Fruit fly (Drosophila melanogaster) whole organism, adult: ENCODE results near the gene TpnC25D.

Experiments
- CG11617 ChIP-seq: fragments of 200-800 bp; sonication (Bioruptor generic); optimal IDR thresholded peaks from 2 replicates; lab custom pipeline; 2017; ENCODE audit warnings: mild to moderate bottlenecking, missing biosample characterization, missing genetic modification reagents, missing genetic modification characterization
- CG12768 ChIP-seq: fragments of 200-800 bp; sonication (Bioruptor generic); optimal IDR thresholded peaks from 2 replicates; lab custom pipeline; 2017; ENCODE audit warnings: missing biosample characterization, missing genetic modification characterization, mild to moderate bottlenecking, moderate library complexity, missing genetic modification reagents
- CG14711 ChIP-seq: fragments of 200-800 bp; sonication (Bioruptor generic); optimal IDR thresholded peaks from 2 replicates; lab custom pipeline; 2018; ENCODE audit warnings: missing biosample characterization, mild to moderate bottlenecking, missing genetic modification characterization, moderate library complexity
- CG1620 ChIP-seq: fragments of 200-800 bp; sonication (Bioruptor generic); optimal IDR thresholded peaks from 2 replicates; lab custom pipeline; 2016; ENCODE audit warnings: missing biosample characterization, missing genetic modification characterization
- CG5204 ChIP-seq: fragments of 200-800 bp; sonication (Bioruptor generic); optimal IDR thresholded peaks from 2 replicates; lab custom pipeline; 2016; ENCODE audit warnings: missing biosample characterization, missing genetic modification characterization
- CG7045 ChIP-seq: fragments of 200-800 bp; sonication (Bioruptor generic); optimal IDR thresholded peaks from 2 replicates; lab custom pipeline; 2017; ENCODE audit warnings: missing biosample characterization, mild to moderate bottlenecking, missing genetic modification characterization
- CG7101 ChIP-seq: fragments of 200-800 bp; sonication (Bioruptor generic); optimal IDR thresholded peaks from 2 replicates; lab custom pipeline; 2018; ENCODE audit warnings: missing biosample characterization, mild to moderate bottlenecking, missing genetic modification characterization, moderate library complexity
- Clk ChIP-seq: fragments of 200-800 bp; sonication (Bioruptor generic); optimal IDR thresholded peaks from 2 replicates; lab custom pipeline; 2017; ENCODE audit warnings: missing biosample characterization, missing genetic modification characterization
- Crg-1 ChIP-seq: fragments of 200-800 bp; sonication (Bioruptor generic); optimal IDR thresholded peaks from 2 replicates; lab custom pipeline; 2016; ENCODE audit warnings: missing biosample characterization, missing genetic modification characterization
- Hr96 ChIP-seq: fragments of 200-800 bp; sonication (Bioruptor generic); optimal IDR thresholded peaks from 2 replicates; lab custom pipeline; 2016; ENCODE audit warnings: missing biosample characterization, missing genetic modification characterization
- Mnt ChIP-seq: fragments of 200-800 bp; sonication (Bioruptor generic); optimal IDR thresholded peaks from 2 replicates; lab custom pipeline; 2016; ENCODE audit warnings: missing biosample characterization, mild to moderate bottlenecking, missing genetic modification characterization
- bab1 ChIP-seq: fragments of 200-800 bp; sonication (Bioruptor generic); optimal IDR thresholded peaks from 3 replicates; lab custom pipeline; 2019; ENCODE audit warnings: missing biosample characterization, mild to moderate bottlenecking, missing genetic modification characterization, moderate library complexity
- cic ChIP-seq: fragments of 200-800 bp; sonication (Bioruptor generic); optimal IDR thresholded peaks from 2 replicates; lab custom pipeline; 2017; ENCODE audit warnings: missing biosample characterization, mild to moderate bottlenecking, missing genetic modification characterization, moderate library complexity
- cnc ChIP-seq, 2 experiments: fragments of >200 bp; optimal IDR thresholded peaks; 2 replicates each; lab custom pipeline; 2017
- kay ChIP-seq: fragments of 200-800 bp; sonication (Bioruptor generic); peaks from one replicate; lab custom pipeline; 2016; ENCODE audit warnings: missing biosample characterization, missing genetic modification characterization, borderline replicate concordance
- ovo ChIP-seq: fragments of 200-800 bp; sonication (Bioruptor generic); optimal IDR thresholded peaks from 2 replicates; lab custom pipeline; 2016; ENCODE audit warnings: missing biosample characterization, missing genetic modification characterization
- pad ChIP-seq: fragments of 200-800 bp; sonication (Bioruptor generic); optimal IDR thresholded peaks from 3 replicates; lab custom pipeline; 2017; ENCODE audit warnings: missing biosample characterization, missing genetic modification characterization, mild to moderate bottlenecking, moderate library complexity, missing genetic modification reagents
- tj ChIP-seq: fragments of 200-800 bp; sonication (Bioruptor generic); optimal IDR thresholded peaks from 3 replicates; lab custom pipeline; 2017; ENCODE audit warnings: missing biosample characterization, mild to moderate bottlenecking, missing genetic modification characterization, moderate library complexity
- toe ChIP-seq: fragments of 200-800 bp; sonication (Bioruptor generic); optimal IDR thresholded peaks from 2 replicates; lab custom pipeline; 2016; ENCODE audit warnings: missing biosample characterization, missing genetic modification characterization

TpnC25D gene

dm6 chr2L:5263343-5264051 is 47.0 kb downstream of the TpnC25D start, which contains the start of gene Cyp4ac1:
Cyp4ac1 (plus strand) TSS chr2L:5264001.
- no peak for TF ChIP-seq cnc (optimal IDR thresholded peaks at IDR 0.05; lab: Kevin White, UChicago)
- no peak for TF ChIP-seq pad (GFP tag; lab: Kevin White, UChicago)
- no peak for TF ChIP-seq CG7101 (tag; lab: Kevin White, UChicago)
- no peak for TF ChIP-seq kay (GFP tag; lab: Kevin White, UChicago)
- TF ChIP-seq cic (GFP tag; lab: Kevin White, UChicago), result no peak
- TF ChIP-seq CG7045 (GFP tag; lab: Kevin White, UChicago), result no peak
- TF ChIP-seq toe, result no peak
- TF ChIP-seq Clk (GFP tag; lab: Kevin White, UChicago), result no peak
- TF ChIP-seq Mnt (GFP tag; lab: Kevin White, UChicago), result no peak
- TF ChIP-seq Crg-1, result no peak
- TF ChIP-seq CG12768 (GFP tag; lab: Kevin White, UChicago), result no peak
- TF ChIP-seq CG11617, result no peak
- TF ChIP-seq tj (GFP tag; lab: Kevin White, UChicago), result no peak
- TF ChIP-seq bab1, result no peak
- TF ChIP-seq CG5204 (GFP tag; lab: Kevin White, UChicago), result no peak
- TF ChIP-seq Hr96 (GFP tag; lab: Kevin White, UChicago), result no peak
- no peak for TF ChIP-seq ovo (GFP tag; lab: Kevin White, UChicago)

- no peak for TF ChIP-seq Mnt (GFP tag; lab: Kevin White, UChicago)
Measured at dm6 chr2L:5264157-5264556, 47.7 kb downstream of the TpnC25D start.

DNA sequence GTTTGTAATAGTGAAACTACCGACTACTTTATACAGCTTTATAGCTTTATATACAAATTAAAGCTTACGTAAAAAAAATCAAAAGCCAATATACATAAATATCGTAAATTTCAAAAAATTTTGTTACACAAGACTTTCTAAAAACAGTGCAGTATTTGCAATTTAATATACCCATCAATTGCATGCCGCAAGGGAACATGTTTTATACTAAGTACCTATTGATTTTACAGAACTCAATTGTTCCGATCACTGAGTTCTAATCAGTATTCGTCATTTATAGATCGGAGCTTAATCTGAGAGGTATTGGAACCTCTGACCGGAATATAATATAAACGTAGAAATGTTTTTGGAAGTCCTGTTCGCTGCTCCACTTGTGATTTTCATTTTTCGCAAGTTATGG is 49.6 kb downstream of the TpnC25D start, which contains the start of gene Cyp4ac2:
Gene Cyp4ac2 (plus strand): TSS at position 301 of the 400 bp plus-strand sequence.
- TF ChIP-seq Mnt (GFP tag; lab: Kevin White, UChicago) (no peak), CG11617 (no peak), CG14711 (tag; lab: Kevin White, UChicago) (no peak), cnc (optimal IDR thresholded peaks at IDR 0.05; lab: Kevin White, UChicago) (no peak), CG12768 (GFP tag; lab: Kevin White, UChicago) (no peak), CG5204 (GFP tag; lab: Kevin White, UChicago) (no peak), CG7045 (GFP tag; lab: Kevin White, UChicago) (no peak), toe (no peak), tj (GFP tag; lab: Kevin White, UChicago) (no peak), CG1620 (GFP tag; lab: Kevin White, UChicago) (no peak)

DNA sequence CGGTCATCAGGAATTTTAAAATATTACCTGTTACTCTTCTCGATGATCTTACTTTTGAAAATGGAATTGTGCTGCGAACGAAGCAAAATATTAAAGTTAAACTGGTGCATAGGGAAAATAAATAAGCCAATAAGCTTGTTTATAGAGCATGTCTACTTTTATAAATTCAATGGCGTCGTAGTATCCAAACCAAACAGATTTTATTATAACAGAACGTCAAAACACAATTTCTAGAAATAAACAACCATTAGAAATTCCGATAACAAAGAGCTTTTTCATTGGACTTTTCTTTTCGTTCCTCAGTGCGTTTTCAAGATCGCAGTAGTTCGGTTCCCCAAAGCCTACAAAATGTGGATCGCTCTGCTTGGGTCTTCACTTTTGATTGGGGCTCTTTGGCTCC is 51.7 kb downstream of the TpnC25D start, which contains the start of gene Cyp4ac3:
Gene Cyp4ac3 (plus strand): TSS at position 301 of the 400 bp plus-strand sequence.
- TF ChIP-seq ovo (GFP tag; lab: Kevin White, UChicago) (no peak), CG12768 (GFP tag; lab: Kevin White, UChicago) (peak; percentile 50)
